Fruit fly (Drosophila melanogaster): Measurements from ENCODE around the gene scpr-A.

DNA sequence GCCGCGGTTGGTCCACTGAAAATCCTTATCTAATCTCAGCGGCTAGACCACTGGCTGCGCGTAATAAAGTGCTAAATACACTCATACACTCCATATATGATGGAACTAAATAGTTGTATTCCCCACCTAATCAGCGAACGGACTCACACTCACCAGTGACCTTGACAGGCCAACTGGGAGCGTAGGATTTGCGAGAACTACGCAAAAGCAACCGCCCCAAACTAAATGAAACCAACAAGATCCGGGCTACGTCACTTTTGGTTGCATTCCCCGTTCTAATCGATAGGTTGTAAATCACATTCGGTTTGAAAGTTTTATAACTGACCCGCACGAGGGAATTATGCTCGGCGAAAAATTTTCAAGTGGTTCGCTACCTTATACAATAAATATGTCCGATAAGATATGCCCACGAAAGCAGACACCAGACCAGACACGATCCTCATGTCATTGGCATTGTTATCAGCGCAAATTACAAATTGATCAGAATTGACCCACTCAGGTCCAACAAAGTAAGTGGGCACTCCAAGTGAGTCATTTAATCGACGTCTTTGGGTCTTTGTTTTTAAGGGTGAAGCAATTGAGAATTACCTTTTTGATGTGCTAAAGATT is 41.7 kb upstream of the scpr-A start:
- TF ChIP-seq CG33017 (tag; optimal IDR thresholded peaks at IDR 0.05), result peak; percentile 23
- peak; percentile 66 for TF ChIP-seq kay (GFP tag; ENCODE audit: borderline replicate concordance)
- TF ChIP-seq CG7101 (tag; optimal IDR thresholded peaks at IDR 0.05), result no peak
- no peak for TF ChIP-seq CG5204 (GFP tag; optimal IDR thresholded peaks at IDR 0.05)
- TF ChIP-seq pad (GFP tag; optimal IDR thresholded peaks at IDR 0.05), result no peak
- TF ChIP-seq CG14711 (tag; optimal IDR thresholded peaks at IDR 0.05), result no peak
- TF ChIP-seq Hr96 (GFP tag; optimal IDR thresholded peaks at IDR 0.05), result no peak
- no peak for TF ChIP-seq cnc (optimal IDR thresholded peaks at IDR 0.05)
- no peak for TF ChIP-seq Crg-1 (GFP tag; optimal IDR thresholded peaks at IDR 0.05)
